Worm (Caenorhabditis elegans) whole organism, L2 larva: ENCODE measurements around the gene kcnl-3.

Experiments used
- alr-1 ChIP-seq: fragments of 150-350 bp; optimal IDR thresholded peaks from 2 replicates; lab custom pipeline; 2014; ENCODE audit warnings: missing biosample characterization, missing genetic modification characterization
- ztf-11 ChIP-seq: sonication (generic microtip); optimal IDR thresholded peaks from 2 replicates; lab custom pipeline; 2017; ENCODE audit warnings: missing biosample characterization, missing genetic modification characterization

- no peak for TF ChIP-seq alr-1 (tag; lab: Kevin White, UChicago)
- TF ChIP-seq ztf-11 (tag; lab: Kevin White, UChicago), result no peak
Measured at ce11 chrX:5339889-5340288, 46.8 kb upstream of the kcnl-3 start, which contains the start of gene C26B9.2.
